Fruit fly (Drosophila melanogaster) whole organism, prepupa: Measurements from ENCODE around the gene Pldn.

Source experiments
- CG10631 ChIP-seq: fragments of 200-800 bp; sonication (Bioruptor generic); optimal IDR thresholded peaks from 2 replicates; lab custom pipeline; 2016; ENCODE audit warnings: missing biosample characterization, missing genetic modification characterization
- CG11902 ChIP-seq: fragments of 200-800 bp; sonication (Bioruptor generic); optimal IDR thresholded peaks from 3 replicates; lab custom pipeline; 2016; ENCODE audit warnings: missing biosample characterization, missing genetic modification characterization
- CG15336 ChIP-seq: fragments of 200-800 bp; sonication (Bioruptor generic); IDR thresholded peaks from 2 replicates; pipeline ENCODE4 v1.3.6; 2022; ENCODE audit warnings: missing biosample characterization, missing genetic modification characterization
- CG1621 ChIP-seq: fragments of 200-800 bp; sonication (Bioruptor generic); optimal IDR thresholded peaks from 3 replicates; lab custom pipeline; 2018; ENCODE audit warnings: missing biosample characterization, mild to moderate bottlenecking, missing genetic modification characterization
- CG16779 ChIP-seq: fragments of 200-800 bp; sonication (Bioruptor generic); optimal IDR thresholded peaks from 3 replicates; lab custom pipeline; 2017; ENCODE audit warnings: missing biosample characterization, mild to moderate bottlenecking, missing genetic modification characterization
- CG3032 ChIP-seq: fragments of 200-800 bp; optimal IDR thresholded peaks from 2 replicates; lab custom pipeline; 2019; ENCODE audit warnings: missing biosample characterization, mild to moderate bottlenecking, missing genetic modification characterization, moderate library complexity
- CG3919 ChIP-seq: fragments of 200-800 bp; sonication (Bioruptor generic); optimal IDR thresholded peaks from 3 replicates; lab custom pipeline; 2016; ENCODE audit warnings: missing biosample characterization, missing genetic modification characterization
- CG6163 ChIP-seq: fragments of 200-800 bp; sonication (Bioruptor generic); IDR thresholded peaks from 3 replicates; pipeline ENCODE4 v1.3.6; 2022; ENCODE audit warnings: missing biosample characterization, missing genetic modification characterization
- CG6276 ChIP-seq: fragments of 200-800 bp; sonication (Bioruptor generic); optimal IDR thresholded peaks from 2 replicates; lab custom pipeline; 2017; ENCODE audit warnings: missing biosample characterization, mild to moderate bottlenecking, missing genetic modification characterization
- CG6808 ChIP-seq: fragments of 200-800 bp; sonication (Bioruptor generic); optimal IDR thresholded peaks from 3 replicates; lab custom pipeline; 2017; ENCODE audit warnings: missing biosample characterization, missing genetic modification characterization, mild to moderate bottlenecking, moderate library complexity, missing genetic modification reagents
- CG6854 ChIP-seq: fragments of 200-800 bp; sonication (Bioruptor generic); optimal IDR thresholded peaks from 2 replicates; lab custom pipeline; 2017; ENCODE audit warnings: missing biosample characterization, mild to moderate bottlenecking, missing genetic modification characterization
- CG8632 ChIP-seq: fragments of 200-800 bp; sonication (Bioruptor generic); optimal IDR thresholded peaks from 3 replicates; lab custom pipeline; 2016; ENCODE audit warnings: missing biosample characterization, missing genetic modification characterization
- Eip78C ChIP-seq: fragments of 200-800 bp; sonication (Bioruptor generic); peaks from one replicate; lab custom pipeline; 2016; ENCODE audit warnings: missing biosample characterization, missing genetic modification characterization
- Ets21C ChIP-seq: fragments of 200-800 bp; sonication (Bioruptor generic); optimal IDR thresholded peaks from 3 replicates; lab custom pipeline; 2016; ENCODE audit warnings: missing biosample characterization, missing genetic modification characterization
- Ets96B ChIP-seq: fragments of 200-800 bp; optimal IDR thresholded peaks from 2 replicates; lab custom pipeline; 2019; ENCODE audit warnings: missing biosample characterization, mild to moderate bottlenecking, missing genetic modification characterization, moderate library complexity
- Gug ChIP-seq: fragments of 200-800 bp; sonication (Bioruptor generic); IDR thresholded peaks from 2 replicates; pipeline ENCODE4 v1.3.6; 2022; ENCODE audit warnings: missing biosample characterization, missing genetic modification characterization
- Hr38 ChIP-seq: sonication (Bioruptor generic); optimal IDR thresholded peaks from 2 replicates; lab custom pipeline; 2016; ENCODE audit warnings: missing biosample characterization, missing genetic modification characterization
- Hr4 ChIP-seq: fragments of 200-800 bp; sonication (Bioruptor generic); optimal IDR thresholded peaks from 3 replicates; lab custom pipeline; 2016; ENCODE audit warnings: missing biosample characterization, missing genetic modification characterization
- OdsH ChIP-seq: fragments of 200-800 bp; sonication (Bioruptor generic); optimal IDR thresholded peaks from 3 replicates; lab custom pipeline; 2016; ENCODE audit warnings: missing biosample characterization, missing genetic modification characterization
- Sox102F ChIP-seq: fragments of 200-800 bp; sonication (Bioruptor generic); optimal IDR thresholded peaks from 2 replicates; lab custom pipeline; 2016; ENCODE audit warnings: missing biosample characterization, mild to moderate bottlenecking, missing genetic modification characterization
- Sox14 ChIP-seq: fragments of 200-800 bp; sonication (Bioruptor generic); optimal IDR thresholded peaks from 3 replicates; lab custom pipeline; 2016; ENCODE audit warnings: missing biosample characterization, missing genetic modification characterization
- dac ChIP-seq: fragments of 200-800 bp; sonication (Bioruptor generic); optimal IDR thresholded peaks from 2 replicates; lab custom pipeline; 2017; ENCODE audit warnings: missing biosample characterization, mild to moderate bottlenecking, missing genetic modification characterization
- dsx ChIP-seq: fragments of 200-800 bp; optimal IDR thresholded peaks from 3 replicates; lab custom pipeline; 2019; ENCODE audit warnings: missing biosample characterization, mild to moderate bottlenecking, missing genetic modification characterization, moderate library complexity; ENCODE audit not compliant: poor library complexity, severe bottlenecking
- esn ChIP-seq: fragments of 200-800 bp; sonication (Bioruptor generic); optimal IDR thresholded peaks from 2 replicates; lab custom pipeline; 2016; ENCODE audit warnings: missing biosample characterization, mild to moderate bottlenecking, missing genetic modification characterization, moderate library complexity
- fkh ChIP-seq: fragments of 200-800 bp; sonication (Bioruptor generic); optimal IDR thresholded peaks from 3 replicates; lab custom pipeline; 2017; ENCODE audit warnings: missing biosample characterization, mild to moderate bottlenecking, missing genetic modification characterization, moderate library complexity
- salr ChIP-seq, 2 experiments: fragments of 200-800 bp; sonication (Bioruptor generic); optimal IDR thresholded peaks; 3 replicates each; lab custom pipeline; 2016 to 2018; ENCODE audit warnings: missing biosample characterization in 2 of 2, missing genetic modification characterization in 2 of 2, mild to moderate bottlenecking in 1 of 2
- ss ChIP-seq, 2 experiments: fragments of 200-800 bp; sonication (Bioruptor generic); optimal IDR thresholded peaks; 2 replicates in 1 of 2; 3 replicates in 1 of 2; lab custom pipeline; 2017 to 2018; ENCODE audit warnings: mild to moderate bottlenecking in 2 of 2, missing biosample characterization in 2 of 2, missing genetic modification characterization in 2 of 2, moderate library complexity in 1 of 2

Pldn gene

dm6 chr3L:11696294-11697116 lies 5.3 kb upstream of the Pldn start, which contains the start of gene Dph1 (continued):
- peak; percentile 88 for TF ChIP-seq CG6808 (GFP tag; lab: Kevin White, UChicago)
- peak; percentile 83 for TF ChIP-seq Ets21C (GFP tag; lab: Kevin White, UChicago)
- TF ChIP-seq dsx (GFP tag; lab: Kevin White, UChicago), result peak; percentile 96
- TF ChIP-seq CG16779 (tag; lab: Kevin White, UChicago), result peak; percentile 90
- peak; percentile 87 for TF ChIP-seq CG3032 (tag; lab: Kevin White, UChicago)
- peak; percentile 96 for TF ChIP-seq CG6163 (GFP tag; lab: Robert Waterston, UW)
- TF ChIP-seq CG6276 (GFP tag; lab: Kevin White, UChicago), result peak; percentile 95
- peak; percentile 90 for TF ChIP-seq Gug (GFP tag; lab: Robert Waterston, UW)
- peak; percentile 92 for TF ChIP-seq Hr4 (GFP tag; lab: Kevin White, UChicago)
- TF ChIP-seq Sox102F (GFP tag; lab: Kevin White, UChicago), result peak; percentile 92
- no peak for TF ChIP-seq Hr38 (GFP tag; lab: Kevin White, UChicago)
- peak; percentile 85 for TF ChIP-seq CG10631 (GFP tag; lab: Kevin White, UChicago)
- TF ChIP-seq CG3919 (GFP tag; lab: Kevin White, UChicago), result peak; percentile 93

dm6 chr3L:11695827-11696226 lies 4.6 kb upstream of the Pldn start:
- TF ChIP-seq salr (GFP tag; optimal IDR thresholded peaks at IDR 0.05; lab: Kevin White, UChicago) (no peak), Eip78C (GFP tag; lab: Kevin White, UChicago) (peak; percentile 19)

dm6 chr3L:11695063-11695462 lies 3.9 kb upstream of the Pldn start:
- TF ChIP-seq CG11902 (no peak), esn (no peak), Sox14 (GFP tag; lab: Kevin White, UChicago) (no peak), dsx (GFP tag; lab: Kevin White, UChicago) (no peak), ss (GFP tag; optimal IDR thresholded peaks at IDR 0.05; lab: Kevin White, UChicago) (no peak)

dm6 chr3L:11692853-11693252 lies 1.7 kb upstream of the Pldn start:
- TF ChIP-seq esn (no peak), CG6854 (no peak), OdsH (GFP tag; lab: Kevin White, UChicago) (no peak), CG8632 (GFP tag; lab: Kevin White, UChicago) (no peak), CG10631 (GFP tag; lab: Kevin White, UChicago) (no peak), CG15336 (GFP tag; lab: Robert Waterston, UW) (no peak), dac (GFP tag; lab: Kevin White, UChicago) (no peak)

dm6 chr3L:11689832-11690602 lies 1.2 kb downstream of the Pldn start:
- TF ChIP-seq Ets21C (GFP tag; lab: Kevin White, UChicago), result no peak
- TF ChIP-seq fkh (GFP tag; lab: Kevin White, UChicago), result peak; percentile 22

DNA sequence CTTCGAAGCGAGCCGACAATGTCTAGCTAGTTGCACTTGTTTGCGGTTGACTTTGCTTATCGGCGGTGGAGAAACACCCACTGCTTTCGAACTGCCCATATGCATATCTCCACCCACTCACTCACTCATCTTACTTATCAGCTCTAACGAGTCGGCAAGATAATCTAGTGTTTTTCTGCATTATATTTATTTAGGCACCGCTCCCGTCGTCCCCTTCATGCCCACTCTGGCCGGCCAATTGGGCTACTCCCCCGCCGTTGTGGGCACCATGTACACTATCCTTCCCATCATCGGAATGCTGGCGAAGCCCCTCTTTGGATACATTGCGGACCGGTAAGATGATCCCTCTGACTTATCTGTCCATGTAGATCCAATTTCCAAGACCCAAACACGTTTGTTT lies 5.3 kb downstream of the Pldn start:
- TF ChIP-seq Ets96B (tag; lab: Kevin White, UChicago) (no peak), CG1621 (no peak), CG11902 (no peak), Sox14 (GFP tag; lab: Kevin White, UChicago) (no peak), Gug (GFP tag; lab: Robert Waterston, UW) (no peak), fkh (GFP tag; lab: Kevin White, UChicago) (peak; percentile 80), CG3919 (GFP tag; lab: Kevin White, UChicago) (no peak)
